Worm (Caenorhabditis elegans): ENCODE data around the gene sru-3.

sru-3 gene

ce11 chrIV:9477135-9477928, 19.1 kb upstream of the sru-3 start, which contains the start of gene wrt-3 (continued):
- TF ChIP-seq nhr-12 (tag; optimal IDR thresholded peaks at IDR 0.05) (no peak), mdl-1 (tag; optimal IDR thresholded peaks at IDR 0.05) (peak in 1 of 2 experiments; percentile 45), unc-130 (tag; optimal IDR thresholded peaks at IDR 0.05) (no peak), dpl-1 (GFP tag; optimal IDR thresholded peaks at IDR 0.05) (peak in 1 of 3 experiments; percentile 29), nhr-71 (tag; optimal IDR thresholded peaks at IDR 0.05) (peak; percentile 57), xbp-1 (tag; optimal IDR thresholded peaks at IDR 0.05) (peak; percentile 44)

- peak; percentile 15 for TF ChIP-seq fkh-8 (tag; optimal IDR thresholded peaks at IDR 0.05)
- peak; percentile 93 for TF ChIP-seq dsc-1 (tag; optimal IDR thresholded peaks at IDR 0.05)
- no peak for TF ChIP-seq efl-3 (GFP tag; optimal IDR thresholded peaks at IDR 0.05)
- peak; percentile 18 for TF ChIP-seq pax-3 (tag; optimal IDR thresholded peaks at IDR 0.05)
- TF ChIP-seq fkh-4 (tag; optimal IDR thresholded peaks at IDR 0.05; ENCODE audit: borderline replicate concordance) = no peak
- TF ChIP-seq sox-4 (tag; optimal IDR thresholded peaks at IDR 0.05) = no peak
- no peak for TF ChIP-seq swsn-7 (tag; optimal IDR thresholded peaks at IDR 0.05)
- TF ChIP-seq ceh-63 (GFP tag; optimal IDR thresholded peaks at IDR 0.05) = no peak
- TF ChIP-seq zag-1 (tag; optimal IDR thresholded peaks at IDR 0.05) = no peak
- no peak for TF ChIP-seq nhr-84 (tag; optimal IDR thresholded peaks at IDR 0.05)
- no peak for TF ChIP-seq lsy-2 (tag; optimal IDR thresholded peaks at IDR 0.05)
- no peak for TF ChIP-seq hlh-4 (tag; optimal IDR thresholded peaks at IDR 0.05)
- TF ChIP-seq C34B4.2 (tag; optimal IDR thresholded peaks at IDR 0.05) = no peak
- TF ChIP-seq ces-1 (GFP tag; optimal IDR thresholded peaks at IDR 0.05) = no peak
- no peak for TF ChIP-seq sptf-1 (tag; optimal IDR thresholded peaks at IDR 0.05)
- TF ChIP-seq fos-1 (tag; optimal IDR thresholded peaks at IDR 0.05) = no peak
- TF ChIP-seq dpl-1 (GFP tag; optimal IDR thresholded peaks at IDR 0.05) = no peak
Measured at ce11 chrIV:9480936-9481335, 15.5 kb upstream of the sru-3 start, which contains the start of gene cng-3. Gene cng-3 (minus strand): TSS chrIV:9481037.

- TF ChIP-seq snu-23 (GFP tag; optimal IDR thresholded peaks at IDR 0.05) (no peak), dpl-1 (GFP tag; optimal IDR thresholded peaks at IDR 0.05) (no peak), ama-1 (optimal IDR thresholded peaks at IDR 0.05) (no peak), sup-37 (GFP tag; optimal IDR thresholded peaks at IDR 0.05) (no peak), egl-27 (tag; optimal IDR thresholded peaks at IDR 0.05) (no peak)
Measured at ce11 chrIV:9485040-9485439, 11.4 kb upstream of the sru-3 start, which contains the start of gene gadr-2. Gene gadr-2 (minus strand): TSS chrIV:9485140.

ce11 chrIV:9485972-9486371, 10.4 kb upstream of the sru-3 start, which contains the start of gene sru-2:
Gene sru-2 (plus strand): TSS chrIV:9486272.
- TF ChIP-seq unc-130 (tag; optimal IDR thresholded peaks at IDR 0.05) (no peak), fkh-8 (tag; optimal IDR thresholded peaks at IDR 0.05) (peak; percentile 26), blmp-1 (tag; optimal IDR thresholded peaks at IDR 0.05) (no peak)

- TF ChIP-seq F16B12.6 (tag; optimal IDR thresholded peaks at IDR 0.05) (no peak), egl-27 (tag; optimal IDR thresholded peaks at IDR 0.05) (no peak), unc-98 (GFP tag; IDR thresholded peaks at IDR 0.05) (no peak), lin-13 (GFP tag; optimal IDR thresholded peaks at IDR 0.05) (no peak), unc-130 (tag; optimal IDR thresholded peaks at IDR 0.05) (no peak), C16A3.4 (tag; optimal IDR thresholded peaks at IDR 0.05) (no peak), efl-1 (optimal IDR thresholded peaks at IDR 0.05) (no peak), efl-1 (GFP tag; optimal IDR thresholded peaks at IDR 0.05 in 1 of 2) (no peak), sptf-1 (tag; optimal IDR thresholded peaks at IDR 0.05) (no peak), snu-23 (GFP tag; optimal IDR thresholded peaks at IDR 0.05) (no peak), nhr-20 (tag; optimal IDR thresholded peaks at IDR 0.05) (no peak), zip-4 (GFP tag; optimal IDR thresholded peaks at IDR 0.05) (no peak), jun-1 (tag; optimal IDR thresholded peaks at IDR 0.05) (no peak), aly-2 (tag; optimal IDR thresholded peaks at IDR 0.05) (no peak), zag-1 (tag; optimal IDR thresholded peaks at IDR 0.05) (no peak), fkh-4 (tag; optimal IDR thresholded peaks at IDR 0.05; ENCODE audit: borderline replicate concordance) (no peak), ceh-90 (tag; optimal IDR thresholded peaks at IDR 0.05) (no peak), Y116A8C.19 (tag; optimal IDR thresholded peaks at IDR 0.05; ENCODE audit: borderline replicate concordance) (no peak), mdl-1 (tag; optimal IDR thresholded peaks at IDR 0.05) (no peak)
Measured at ce11 chrIV:9486779-9487178, 9.6 kb upstream of the sru-3 start.
